Worm (Caenorhabditis elegans): ENCODE measurements around the gene nlp-43.

DNA sequence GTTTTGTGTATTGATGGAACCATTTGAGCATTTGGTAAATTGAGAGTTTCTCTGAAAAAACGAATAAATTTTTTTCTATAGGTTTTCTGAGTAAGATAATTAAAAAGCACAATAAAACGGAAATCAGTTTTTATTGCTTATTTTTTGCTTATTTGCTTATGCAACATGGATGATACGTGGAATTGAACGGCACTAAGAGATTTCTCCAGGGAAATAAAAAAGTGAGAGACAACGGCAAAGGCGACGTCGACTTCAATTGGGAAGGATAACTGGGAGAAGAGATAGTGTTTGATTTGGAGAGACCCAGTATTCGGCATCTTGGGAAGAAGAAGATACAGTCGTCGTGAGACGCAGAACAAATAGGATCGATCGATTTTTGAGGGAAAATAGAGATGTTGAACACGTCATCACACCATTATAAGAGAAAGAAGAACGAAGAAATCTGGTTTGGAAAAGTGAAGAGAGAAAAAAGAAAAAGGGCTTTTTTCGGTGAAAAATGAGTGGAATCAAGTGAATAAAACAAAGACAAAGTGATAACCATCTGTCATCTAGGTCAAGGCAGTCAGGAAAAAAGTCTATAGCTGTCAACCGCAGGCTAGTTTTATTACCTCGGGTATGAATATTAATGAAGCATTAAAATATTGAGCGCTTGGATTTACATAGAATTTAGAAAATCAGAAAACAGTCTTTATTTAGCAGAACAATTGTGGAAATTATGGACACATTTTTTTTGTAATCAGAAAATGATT is 43.9 kb upstream of the nlp-43 start, which contains the start of gene tmem-131:
- TF ChIP-seq him-1 (tag; optimal IDR thresholded peaks at IDR 0.05) = no peak
- no peak for TF ChIP-seq W03F9.2 (tag; optimal IDR thresholded peaks at IDR 0.05)
- no peak for TF ChIP-seq dao-5 (tag; optimal IDR thresholded peaks at IDR 0.05)
